Worm (Caenorhabditis elegans) whole organism, midembryonic: Measurements from ENCODE around the gene gyg-1.

Experiments
- cog-1 ChIP-seq: sonication (generic microtip); optimal IDR thresholded peaks from 2 replicates; lab custom pipeline; 2016; ENCODE audit warnings: missing genetic modification characterization, missing compliant biosample characterization
- flt-1 ChIP-seq: fragments of 200-800 bp; sonication (Bioruptor generic); IDR thresholded peaks from 2 replicates; pipeline ENCODE4 v1.3.6; 2022; ENCODE audit warnings: missing genetic modification characterization, missing compliant biosample characterization
- klf-2 ChIP-seq: fragments of 200-800 bp; sonication (Bioruptor generic); conservative IDR thresholded peaks from 2 replicates; pipeline ENCODE4 v1.3.6; 2022; ENCODE audit warnings: missing genetic modification reagents, missing genetic modification characterization, missing compliant biosample characterization
- med-1 ChIP-seq: sonication (generic microtip); optimal IDR thresholded peaks from 2 replicates; lab custom pipeline; 2017; ENCODE audit warnings: missing genetic modification characterization, mild to moderate bottlenecking, missing compliant biosample characterization, antibody characterized with exemption, missing genetic modification reagents; ENCODE audit not compliant: insufficient read depth
- ref-1 ChIP-seq: fragments of 200-800 bp; sonication (Bioruptor generic); conservative IDR thresholded peaks from 2 replicates; pipeline ENCODE4 v1.3.6; 2022; ENCODE audit warnings: missing genetic modification reagents, missing genetic modification characterization, missing compliant biosample characterization
- tab-1 ChIP-seq: fragments of 200-800 bp; sonication (Bioruptor generic); IDR thresholded peaks from 2 replicates; pipeline ENCODE4 v1.3.6; 2022; ENCODE audit warnings: missing genetic modification characterization, missing compliant biosample characterization
- ztf-23 ChIP-seq: fragments of 200-800 bp; sonication (Bioruptor generic); IDR thresholded peaks from 2 replicates; pipeline ENCODE4 v1.3.6; 2022; ENCODE audit warnings: missing genetic modification reagents, missing genetic modification characterization, missing compliant biosample characterization
- ztf-29 ChIP-seq: fragments of 200-800 bp; sonication (Bioruptor generic); IDR thresholded peaks from 2 replicates; pipeline ENCODE4 v1.3.6; 2022; ENCODE audit warnings: missing genetic modification reagents, missing genetic modification characterization, missing compliant biosample characterization

DNA sequence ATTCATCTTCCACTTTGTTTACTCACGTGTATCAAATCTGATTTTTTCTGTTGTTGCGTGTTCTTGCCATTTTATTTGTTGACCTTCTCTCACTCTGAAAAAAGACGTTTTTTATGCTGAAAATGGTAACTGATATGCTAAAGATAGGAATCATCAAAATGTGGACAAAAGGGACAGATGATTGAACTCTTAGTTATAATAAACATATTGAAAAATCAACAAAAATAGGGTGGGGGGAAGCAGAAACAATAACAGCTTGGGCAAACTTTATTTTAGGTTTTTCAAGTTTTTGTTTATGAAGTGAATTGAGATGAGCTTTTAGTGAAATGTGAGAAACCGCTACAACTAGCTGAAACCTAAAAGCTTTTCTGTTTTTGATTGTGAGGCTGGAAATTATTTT is 4.5 kb upstream of the gyg-1 start, which contains the start of gene F56B6.6:
- TF ChIP-seq cog-1 (no peak), ztf-29 (GFP tag; lab: Robert Waterston, UW) (no peak), tab-1 (GFP tag; lab: Robert Waterston, UW) (no peak), ztf-23 (GFP tag; lab: Robert Waterston, UW) (no peak), flt-1 (GFP tag; lab: Robert Waterston, UW) (no peak), med-1 (GFP tag; lab: Kevin White, UChicago) (no peak), klf-2 (GFP tag; lab: Robert Waterston, UW) (no peak), ref-1 (GFP tag; lab: Robert Waterston, UW) (no peak)
